Fruit fly (Drosophila melanogaster): Measurements from ENCODE around the gene CG13039.

dm6 chr3L:16295447-16295846, 31.1 kb downstream of the CG13039 start, which contains the start of gene CG4962:
- no peak for TF ChIP-seq CG33017 (tag; optimal IDR thresholded peaks at IDR 0.05)
- no peak for TF ChIP-seq CG7101 (tag; optimal IDR thresholded peaks at IDR 0.05)
- no peak for TF ChIP-seq tj (GFP tag; optimal IDR thresholded peaks at IDR 0.05)
- no peak for TF ChIP-seq CG7045 (GFP tag; optimal IDR thresholded peaks at IDR 0.05)
- no peak for TF ChIP-seq CG11617 (GFP tag; optimal IDR thresholded peaks at IDR 0.05)
- TF ChIP-seq Clk (GFP tag; optimal IDR thresholded peaks at IDR 0.05), result no peak
- TF ChIP-seq CG5204 (GFP tag; optimal IDR thresholded peaks at IDR 0.05), result no peak
- no peak for TF ChIP-seq toe (GFP tag; optimal IDR thresholded peaks at IDR 0.05)
- no peak for TF ChIP-seq CG14711 (tag; optimal IDR thresholded peaks at IDR 0.05)
- TF ChIP-seq kay (GFP tag; ENCODE audit: borderline replicate concordance), result no peak
- no peak for TF ChIP-seq Hr96 (GFP tag; optimal IDR thresholded peaks at IDR 0.05)
- no peak for TF ChIP-seq CG12768 (GFP tag; optimal IDR thresholded peaks at IDR 0.05)
- no peak for TF ChIP-seq cic (GFP tag; optimal IDR thresholded peaks at IDR 0.05)
